Fruit fly (Drosophila melanogaster) whole organism, embryonic: ENCODE measurements around the gene CG12075.

Experiments
- ATbp ChIP-seq: fragments of 200-800 bp; sonication (Bioruptor generic); optimal IDR thresholded peaks from 2 replicates; lab custom pipeline; 2017; ENCODE audit warnings: missing biosample characterization, mild to moderate bottlenecking, missing genetic modification characterization, missing genetic modification reagents
- Adf1 ChIP-seq: fragments of 200-800 bp; sonication (Bioruptor generic); IDR thresholded peaks from 2 replicates; pipeline ENCODE4 v1.3.6; 2022; ENCODE audit warnings: missing biosample characterization, missing genetic modification characterization
- Bgb ChIP-seq: fragments of 200-800 bp; sonication (Bioruptor generic); IDR thresholded peaks from 2 replicates; pipeline ENCODE4 v1.3.6; 2022; ENCODE audit warnings: missing biosample characterization, missing genetic modification characterization; ENCODE audit not compliant: partially characterized antibody
- CG10321 ChIP-seq: fragments of 200-800 bp; sonication (Bioruptor generic); IDR thresholded peaks from 2 replicates; pipeline ENCODE4 v1.3.6; 2022; ENCODE audit warnings: missing biosample characterization, missing genetic modification characterization
- CG1233 ChIP-seq: fragments of 200-800 bp; sonication (Bioruptor generic); optimal IDR thresholded peaks from 4 replicates; lab custom pipeline; 2018; ENCODE audit warnings: missing biosample characterization, mild to moderate bottlenecking, missing genetic modification characterization
- CG17361 ChIP-seq: fragments of 200-800 bp; sonication (Bioruptor generic); IDR thresholded peaks from 3 replicates; pipeline ENCODE4 v1.3.6; 2022; ENCODE audit warnings: missing biosample characterization, missing genetic modification characterization
- CG2202 ChIP-seq: fragments of 200-800 bp; sonication (Bioruptor generic); optimal IDR thresholded peaks from 2 replicates; lab custom pipeline; 2018; ENCODE audit warnings: missing biosample characterization, mild to moderate bottlenecking, missing genetic modification characterization
- CG2889 ChIP-seq: fragments of 200-800 bp; sonication (Bioruptor generic); IDR thresholded peaks from 3 replicates; pipeline ENCODE4 v1.3.6; 2022; ENCODE audit warnings: missing biosample characterization, missing genetic modification characterization
- CG4360 ChIP-seq: fragments of 200-800 bp; sonication (Bioruptor generic); IDR thresholded peaks from 2 replicates; pipeline ENCODE4 v1.3.6; 2022; ENCODE audit warnings: missing biosample characterization, missing genetic modification characterization
- CG4820 ChIP-seq: fragments of 200-800 bp; sonication (Bioruptor generic); optimal IDR thresholded peaks from 3 replicates; lab custom pipeline; 2016; ENCODE audit warnings: missing biosample characterization, missing genetic modification characterization
- CG7987 ChIP-seq: fragments of 200-800 bp; sonication (Bioruptor generic); optimal IDR thresholded peaks from 2 replicates; lab custom pipeline; 2018; ENCODE audit warnings: missing biosample characterization, mild to moderate bottlenecking, missing genetic modification characterization, moderate library complexity
- CG9609 ChIP-seq: fragments of 200-800 bp; sonication (Bioruptor generic); optimal IDR thresholded peaks from 3 replicates; lab custom pipeline; 2016; ENCODE audit warnings: missing biosample characterization, missing genetic modification characterization
- CoRest ChIP-seq: fragments of 200-800 bp; sonication (Bioruptor generic); optimal IDR thresholded peaks from 3 replicates; lab custom pipeline; 2018; ENCODE audit warnings: missing biosample characterization, mild to moderate bottlenecking, missing genetic modification characterization, moderate library complexity
- Dbx ChIP-seq: fragments of 200-800 bp; sonication (Bioruptor generic); IDR thresholded peaks from 3 replicates; pipeline ENCODE4 v1.3.6; 2022; ENCODE audit warnings: missing biosample characterization, missing genetic modification characterization
- Deaf1 ChIP-seq: fragments of 200-800 bp; optimal IDR thresholded peaks from 3 replicates; lab custom pipeline; 2019; ENCODE audit warnings: missing biosample characterization, mild to moderate bottlenecking, missing genetic modification characterization, moderate library complexity
- Doc2 ChIP-seq: fragments of 200-800 bp; sonication (Bioruptor generic); IDR thresholded peaks from 2 replicates; pipeline ENCODE4 v1.3.6; 2022; ENCODE audit warnings: missing biosample characterization, missing genetic modification characterization
- Dp ChIP-seq: fragments of 200-800 bp; sonication (Bioruptor generic); optimal IDR thresholded peaks from 2 replicates; lab custom pipeline; 2018; ENCODE audit warnings: missing biosample characterization, mild to moderate bottlenecking, missing genetic modification characterization, moderate library complexity
- E2f2 ChIP-seq: fragments of 200-800 bp; sonication (Bioruptor generic); IDR thresholded peaks from 2 replicates; pipeline ENCODE4 v1.3.6; 2022; ENCODE audit warnings: missing biosample characterization, missing genetic modification characterization
- Ets65A ChIP-seq: fragments of 200-800 bp; sonication (Bioruptor generic); peaks from one replicate; lab custom pipeline; 2016; ENCODE audit warnings: missing biosample characterization, missing genetic modification characterization
- Meics ChIP-seq: fragments of 200-800 bp; sonication (Bioruptor generic); optimal IDR thresholded peaks from 2 replicates; lab custom pipeline; 2017; ENCODE audit warnings: missing biosample characterization, mild to moderate bottlenecking, missing genetic modification characterization
- Mes4 ChIP-seq: fragments of 200-800 bp; sonication (Bioruptor generic); optimal IDR thresholded peaks from 2 replicates; lab custom pipeline; 2016; ENCODE audit warnings: missing biosample characterization, missing genetic modification characterization
- NK7.1 ChIP-seq: fragments of 200-800 bp; sonication (Bioruptor generic); optimal IDR thresholded peaks from 3 replicates; lab custom pipeline; 2016; ENCODE audit warnings: missing biosample characterization, missing genetic modification characterization
- Nf-YA ChIP-seq: fragments of 200-800 bp; sonication (Bioruptor generic); IDR thresholded peaks from 2 replicates; pipeline ENCODE4 v1.3.6; 2022; ENCODE audit warnings: missing biosample characterization, missing genetic modification characterization
- Nf-YC ChIP-seq: fragments of 200-800 bp; optimal IDR thresholded peaks from 3 replicates; lab custom pipeline; 2019; ENCODE audit warnings: missing biosample characterization, mild to moderate bottlenecking, missing genetic modification characterization, moderate library complexity
- Pdp1 ChIP-seq, 2 experiments: fragments of 200-800 bp; sonication (Bioruptor generic); optimal IDR thresholded peaks; 3 replicates each; lab custom pipeline; 2016; ENCODE audit warnings: missing biosample characterization in 2 of 2, missing genetic modification characterization in 2 of 2, mild to moderate bottlenecking in 1 of 2, moderate library complexity in 1 of 2
- Poxn ChIP-seq: fragments of 200-800 bp; sonication (Bioruptor generic); IDR thresholded peaks from 2 replicates; pipeline ENCODE4 v1.3.6; 2022; ENCODE audit warnings: missing biosample characterization, missing genetic modification characterization
- Trl ChIP-seq, 3 experiments: fragments of >200 bp in 2 of 3; fragments of 200-800 bp in 1 of 3; sonication (Bioruptor generic) in 1 of 3; optimal IDR thresholded peaks; 2 replicates in 1 of 3; 3 replicates in 2 of 3; lab custom pipeline; 2016 to 2017; ENCODE audit warnings: missing biosample characterization in 1 of 3, missing genetic modification characterization in 1 of 3
- abd-A ChIP-seq: fragments of 200-800 bp; sonication (Bioruptor generic); optimal IDR thresholded peaks from 3 replicates; lab custom pipeline; 2019; ENCODE audit warnings: missing biosample characterization, mild to moderate bottlenecking, missing genetic modification characterization, moderate library complexity
- ato ChIP-seq: fragments of 200-800 bp; sonication (Bioruptor generic); IDR thresholded peaks from 2 replicates; pipeline ENCODE4 v1.3.6; 2022; ENCODE audit warnings: missing biosample characterization, missing genetic modification characterization; ENCODE audit not compliant: partially characterized antibody
- cad ChIP-seq: fragments of >200 bp; optimal IDR thresholded peaks from 2 replicates; lab custom pipeline; 2017; ENCODE audit warnings: missing biosample characterization, missing genetic modification characterization
- ci ChIP-seq: fragments of 200-800 bp; sonication (Bioruptor generic); IDR thresholded peaks from 3 replicates; pipeline ENCODE4 v1.3.6; 2022; ENCODE audit warnings: missing biosample characterization, missing genetic modification characterization
- ems ChIP-seq: fragments of 200-800 bp; sonication (Bioruptor generic); optimal IDR thresholded peaks from 3 replicates; lab custom pipeline; 2016; ENCODE audit warnings: missing biosample characterization, missing genetic modification characterization
- ewg ChIP-seq: fragments of 200-800 bp; sonication (Bioruptor generic); optimal IDR thresholded peaks from 3 replicates; lab custom pipeline; 2017; ENCODE audit warnings: mild to moderate bottlenecking, missing biosample characterization, missing genetic modification reagents, missing genetic modification characterization
- exex ChIP-seq: fragments of 200-800 bp; sonication (Bioruptor generic); optimal IDR thresholded peaks from 4 replicates; lab custom pipeline; 2018; ENCODE audit warnings: missing biosample characterization, mild to moderate bottlenecking, missing genetic modification characterization, moderate library complexity
- fru ChIP-seq: fragments of >200 bp; optimal IDR thresholded peaks from 2 replicates; lab custom pipeline; 2017
- gcm ChIP-seq: fragments of 200-800 bp; sonication (Bioruptor generic); optimal IDR thresholded peaks from 2 replicates; lab custom pipeline; 2019; ENCODE audit warnings: missing biosample characterization, mild to moderate bottlenecking, missing genetic modification characterization, moderate library complexity
- grn ChIP-seq: fragments of 200-800 bp; sonication (Bioruptor generic); optimal IDR thresholded peaks from 3 replicates; lab custom pipeline; 2017; ENCODE audit warnings: missing biosample characterization, missing genetic modification characterization
- hbn ChIP-seq: fragments of 200-800 bp; sonication (Bioruptor generic); IDR thresholded peaks from 2 replicates; pipeline ENCODE4 v1.3.6; 2022; ENCODE audit warnings: missing biosample characterization, missing genetic modification characterization; ENCODE audit not compliant: partially characterized antibody
- jumu ChIP-seq: fragments of 200-800 bp; sonication (Bioruptor generic); optimal IDR thresholded peaks from 3 replicates; lab custom pipeline; 2016; ENCODE audit warnings: missing biosample characterization, missing genetic modification characterization
- klu ChIP-seq: fragments of 200-800 bp; sonication (Bioruptor generic); IDR thresholded peaks from 2 replicates; pipeline ENCODE4 v1.3.6; 2022; ENCODE audit warnings: missing biosample characterization, missing genetic modification characterization
- knrl ChIP-seq: fragments of 200-800 bp; sonication (Bioruptor generic); IDR thresholded peaks from 3 replicates; pipeline ENCODE4 v1.3.6; 2022; ENCODE audit warnings: missing biosample characterization, missing genetic modification characterization; ENCODE audit not compliant: partially characterized antibody
- lov ChIP-seq, 2 experiments: fragments of 200-800 bp in 1 of 2; fragments of >200 bp in 1 of 2; sonication (Bioruptor generic) in 1 of 2; IDR thresholded peaks in 1 of 2; optimal IDR thresholded peaks in 1 of 2; 2 replicates in 1 of 2; 3 replicates in 1 of 2; pipeline versions ENCODE4 v1.3.6 to Lab custom; 2017 to 2022; ENCODE audit warnings: missing biosample characterization in 1 of 2, missing genetic modification characterization in 1 of 2
- otp ChIP-seq: fragments of 200-800 bp; sonication (Bioruptor generic); IDR thresholded peaks from 3 replicates; pipeline ENCODE4, ENCODE4 v1.3.6; 2022; ENCODE audit warnings: missing biosample characterization, missing genetic modification characterization
- p53 ChIP-seq: fragments of 200-800 bp; sonication (Bioruptor generic); optimal IDR thresholded peaks from 2 replicates; lab custom pipeline; 2016; ENCODE audit warnings: missing biosample characterization, missing genetic modification characterization
- ro ChIP-seq: fragments of 200-800 bp; sonication (Bioruptor generic); IDR thresholded peaks from 2 replicates; pipeline ENCODE4 v1.3.6; 2022; ENCODE audit warnings: missing biosample characterization, missing genetic modification characterization
- salm ChIP-seq: fragments of 200-800 bp; sonication (Bioruptor generic); optimal IDR thresholded peaks from 2 replicates; lab custom pipeline; 2018; ENCODE audit warnings: missing biosample characterization, mild to moderate bottlenecking, missing genetic modification characterization
- sisA ChIP-seq: fragments of 200-800 bp; sonication (Bioruptor generic); IDR thresholded peaks from 2 replicates; pipeline ENCODE4 v1.3.6; 2022; ENCODE audit warnings: missing biosample characterization, missing genetic modification characterization
- sob ChIP-seq: fragments of 200-800 bp; sonication (Bioruptor generic); IDR thresholded peaks from 2 replicates; pipeline ENCODE4 v1.3.6; 2022; ENCODE audit warnings: missing biosample characterization, missing genetic modification characterization

The CG12075 gene

dm6 chrX:8805729-8806128 lies 32.4 kb upstream of the CG12075 start, which contains the start of gene Lim1 (continued):
- TF ChIP-seq ems (no peak), Nf-YC (tag; lab: Kevin White, UChicago) (peak; percentile 99), Dbx (GFP tag; lab: Robert Waterston, UW) (0 out of 3 replicates have a peak, but pooled peaks have one; percentile 35), knrl (GFP tag; lab: Robert Waterston, UW) (peak; percentile 25; the same call in 1 of the 3 replicates), sob (GFP tag; lab: Robert Waterston, UW) (0 out of 2 replicates have a peak, but pooled peaks have one; percentile 13), abd-A (tag; lab: Kevin White, UChicago) (peak; percentile 62), CG10321 (peak; percentile 98)

dm6 chrX:8806561-8807190 lies 31.4 kb upstream of the CG12075 start:
- TF ChIP-seq CoRest (tag; lab: Kevin White, UChicago), result peak; percentile 18
- TF ChIP-seq CG4360 (GFP tag; lab: Robert Waterston, UW), result peak; percentile 66
- TF ChIP-seq p53, result no peak
- TF ChIP-seq E2f2, result no peak
- no peak for TF ChIP-seq fru (lab: Kevin White, UChicago)
- peak; percentile 89 for TF ChIP-seq Adf1 (GFP tag; lab: Robert Waterston, UW)
- peak; percentile 68 to 74 for TF ChIP-seq Trl (optimal IDR thresholded peaks at IDR 0.05; lab: Kevin White, UChicago)
- TF ChIP-seq Trl (GFP tag; optimal IDR thresholded peaks at IDR 0.05; lab: Kevin White, UChicago), result no peak
- TF ChIP-seq otp (GFP tag; lab: Robert Waterston, UW), result no peak
- no peak for TF ChIP-seq NK7.1 (GFP tag; lab: Kevin White, UChicago)
- no peak for TF ChIP-seq hbn (GFP tag; lab: Robert Waterston, UW)
- no peak for TF ChIP-seq Meics (GFP tag; lab: Kevin White, UChicago)
- peak; percentile 21; the same call in 1 of the 2 replicates for TF ChIP-seq Bgb (GFP tag; lab: Robert Waterston, UW)
- TF ChIP-seq exex, result no peak
- TF ChIP-seq ro (GFP tag; lab: Robert Waterston, UW), result no peak
- peak; percentile 61 for TF ChIP-seq ewg (GFP tag; lab: Kevin White, UChicago)
- TF ChIP-seq Mes4 (GFP tag; lab: Kevin White, UChicago), result no peak
- TF ChIP-seq CG17361 (GFP tag; lab: Robert Waterston, UW), result no peak
- TF ChIP-seq jumu, result no peak
- TF ChIP-seq ATbp, result no peak
- no peak for TF ChIP-seq sisA (GFP tag; lab: Robert Waterston, UW)
- peak; percentile 95 for TF ChIP-seq CG10321
- TF ChIP-seq grn (GFP tag; lab: Kevin White, UChicago), result no peak
- peak; percentile 91 for TF ChIP-seq Deaf1 (tag; lab: Kevin White, UChicago)
- no peak for TF ChIP-seq Doc2 (GFP tag; lab: Robert Waterston, UW)
- TF ChIP-seq klu (GFP tag; lab: Robert Waterston, UW), result no peak
- no peak for TF ChIP-seq CG1233
- no peak for TF ChIP-seq Ets65A (GFP tag; lab: Kevin White, UChicago)
- 0 out of 3 replicates have a peak, but pooled peaks have one; percentile 42 for TF ChIP-seq ci (GFP tag; lab: Robert Waterston, UW)
- no peak for TF ChIP-seq CG2889
- TF ChIP-seq gcm (GFP tag; lab: Kevin White, UChicago), result no peak
- TF ChIP-seq ato (GFP tag; lab: Robert Waterston, UW), result no peak
- TF ChIP-seq salm (tag; lab: Kevin White, UChicago), result no peak
- no peak for TF ChIP-seq Pdp1 (GFP tag; optimal IDR thresholded peaks at IDR 0.05; lab: Kevin White, UChicago)
- TF ChIP-seq CG9609 (GFP tag; lab: Kevin White, UChicago), result no peak
- TF ChIP-seq lov (optimal IDR thresholded peaks at IDR 0.05; lab: Kevin White, UChicago), result no peak
- TF ChIP-seq lov (GFP tag; IDR thresholded peaks at IDR 0.05; lab: Robert Waterston, UW), result no peak
- TF ChIP-seq CG4820 (GFP tag; lab: Kevin White, UChicago), result no peak
- TF ChIP-seq Nf-YA (GFP tag; lab: Robert Waterston, UW), result peak; percentile 68
- no peak for TF ChIP-seq CG7987 (GFP tag; lab: Kevin White, UChicago)
- peak; percentile 37 for TF ChIP-seq cad (GFP tag; lab: Kevin White, UChicago)
- TF ChIP-seq Dp (GFP tag; lab: Kevin White, UChicago), result no peak
- no peak for TF ChIP-seq CG2202 (tag; lab: Kevin White, UChicago)
- TF ChIP-seq Poxn (GFP tag; lab: Robert Waterston, UW), result no peak
